Fruit fly (Drosophila melanogaster): ENCODE data around the gene smp-30.

smp-30 gene

dm6 chr3R:14706860-14707259 is 44.2 kb downstream of the smp-30 start (continued):
- TF ChIP-seq vvl (GFP tag; IDR thresholded peaks at IDR 0.05): peak; percentile 62; the same call in 1 of the 2 replicates
- peak; percentile 74 for TF ChIP-seq klu (GFP tag; IDR thresholded peaks at IDR 0.05)
- TF ChIP-seq CG12659 (GFP tag; optimal IDR thresholded peaks at IDR 0.05): peak; percentile 38
- TF ChIP-seq Sox100B (GFP tag; optimal IDR thresholded peaks at IDR 0.05): no peak
- TF ChIP-seq HLH54F (GFP tag; optimal IDR thresholded peaks at IDR 0.05): peak; percentile 71
- no peak for TF ChIP-seq CG8290 (GFP tag; optimal IDR thresholded peaks at IDR 0.05)
- TF ChIP-seq CG8290 (tag; optimal IDR thresholded peaks at IDR 0.05): peak in 1 of 2 experiments; percentile 73
- TF ChIP-seq sc (optimal IDR thresholded peaks at IDR 0.05): no peak
- TF ChIP-seq sc (GFP tag; optimal IDR thresholded peaks at IDR 0.05): no peak
- TF ChIP-seq CG4854 (GFP tag; optimal IDR thresholded peaks at IDR 0.05): peak; percentile 11
- peak; percentile 20 for TF ChIP-seq tup (GFP tag; optimal IDR thresholded peaks at IDR 0.05)
- peak; percentile 53; the same call in 1 of the 3 replicates for TF ChIP-seq CG3726 (GFP tag; IDR thresholded peaks at IDR 0.05)
- no peak; the same call in 2 of the 3 replicates for TF ChIP-seq croc (GFP tag; conservative IDR thresholded peaks at IDR 0.05)
- TF ChIP-seq CG1024 (GFP tag; IDR thresholded peaks at IDR 0.05): no peak
- TF ChIP-seq Usf (GFP tag; optimal IDR thresholded peaks at IDR 0.05): peak; percentile 18
- TF ChIP-seq Max (GFP tag; optimal IDR thresholded peaks at IDR 0.05): no peak
- no peak for TF ChIP-seq Hmx (GFP tag; optimal IDR thresholded peaks at IDR 0.05)
- TF ChIP-seq hth (optimal IDR thresholded peaks at IDR 0.05): no peak
- 0 out of 2 replicates have a peak, but pooled peaks have one; percentile 56 for TF ChIP-seq Taf1 (GFP tag; IDR thresholded peaks at IDR 0.05)
- TF ChIP-seq CG5180 (GFP tag; optimal IDR thresholded peaks at IDR 0.05): peak; percentile 20
- 0 out of 2 replicates have a peak, but pooled peaks have one; percentile 39 for TF ChIP-seq dati (GFP tag; IDR thresholded peaks at IDR 0.05)
- TF ChIP-seq Nf-YC (tag; optimal IDR thresholded peaks at IDR 0.05): no peak
- TF ChIP-seq MESR4 (GFP tag; optimal IDR thresholded peaks at IDR 0.05): no peak
- TF ChIP-seq grau (tag; optimal IDR thresholded peaks at IDR 0.05): peak; percentile 51
- no peak for TF ChIP-seq ash1 (GFP tag; optimal IDR thresholded peaks at IDR 0.05)
- TF ChIP-seq CG10979 (tag; optimal IDR thresholded peaks at IDR 0.05): peak; percentile 16
- TF ChIP-seq CG11093 (GFP tag; IDR thresholded peaks at IDR 0.05): peak; percentile 72; the same call in 2 of the 3 replicates
- no peak for TF ChIP-seq hkb (optimal IDR thresholded peaks at IDR 0.05)
- peak; percentile 57; the same call in 1 of the 2 replicates for TF ChIP-seq hkb (GFP tag; IDR thresholded peaks at IDR 0.05)
- TF ChIP-seq Ets97D (GFP tag; optimal IDR thresholded peaks at IDR 0.05): peak; percentile 8
- TF ChIP-seq br (optimal IDR thresholded peaks at IDR 0.05): no peak
- TF ChIP-seq ssp (GFP tag; IDR thresholded peaks at IDR 0.05): peak; percentile 33; the same call in 1 of the 2 replicates
- peak; percentile 84 for TF ChIP-seq D19B (GFP tag; optimal IDR thresholded peaks at IDR 0.05)
- TF ChIP-seq hb (GFP tag; IDR thresholded peaks at IDR 0.05; ENCODE audit: partially characterized antibody): peak; percentile 74; the same call in 2 of the 3 replicates
- TF ChIP-seq CG10959 (GFP tag; IDR thresholded peaks at IDR 0.05): no peak
- peak; percentile 46; the same call in 1 of the 2 replicates for TF ChIP-seq CG4404 (GFP tag; IDR thresholded peaks at IDR 0.05)
- TF ChIP-seq Hsf (GFP tag; optimal IDR thresholded peaks at IDR 0.05): peak; percentile 39
- no peak for TF ChIP-seq gcm2 (GFP tag; optimal IDR thresholded peaks at IDR 0.05)
- TF ChIP-seq tll (GFP tag; optimal IDR thresholded peaks at IDR 0.05): no peak
- no peak for TF ChIP-seq dimm (GFP tag; IDR thresholded peaks at IDR 0.05)
- TF ChIP-seq CG4707 (GFP tag; optimal IDR thresholded peaks at IDR 0.05): no peak
- peak; percentile 29; the same call in 1 of the 2 replicates for TF ChIP-seq CG13287 (GFP tag; IDR thresholded peaks at IDR 0.05; ENCODE audit: partially characterized antibody)
- TF ChIP-seq chn (GFP tag; optimal IDR thresholded peaks at IDR 0.05): no peak
- no peak for TF ChIP-seq nom (GFP tag; optimal IDR thresholded peaks at IDR 0.05)
- TF ChIP-seq CG18619 (GFP tag; optimal IDR thresholded peaks at IDR 0.05): peak; percentile 17
- peak; percentile 73 for TF ChIP-seq CG11247 (GFP tag; IDR thresholded peaks at IDR 0.05)
- no peak for TF ChIP-seq CG7987 (GFP tag; optimal IDR thresholded peaks at IDR 0.05)
- no peak for TF ChIP-seq Fer2 (tag; optimal IDR thresholded peaks at IDR 0.05)
- TF ChIP-seq nerfin-2 (GFP tag; IDR thresholded peaks at IDR 0.05; ENCODE audit: partially characterized antibody): peak; percentile 76
- TF ChIP-seq onecut (GFP tag; IDR thresholded peaks at IDR 0.05): peak; percentile 36
- no peak for TF ChIP-seq fru (optimal IDR thresholded peaks at IDR 0.05)
- TF ChIP-seq en (GFP tag; optimal IDR thresholded peaks at IDR 0.05): peak; percentile 33

All from whole organism, embryonic.